Worm (Caenorhabditis elegans) whole organism, early embryonic: Measurements from ENCODE around the gene glb-31.

Experiments
- B0310.2 ChIP-seq: sonication (generic microtip); optimal IDR thresholded peaks from 2 replicates; lab custom pipeline; 2016; ENCODE audit warnings: mild to moderate bottlenecking, missing genetic modification characterization, missing compliant biosample characterization
- F13C5.2 ChIP-seq: sonication (generic microtip); optimal IDR thresholded peaks from 2 replicates; lab custom pipeline; 2017; ENCODE audit warnings: mild to moderate bottlenecking, missing genetic modification characterization, inconsistent platforms, missing compliant biosample characterization
- aly-1 ChIP-seq: sonication (generic microtip); optimal IDR thresholded peaks from 2 replicates; lab custom pipeline; 2016; ENCODE audit warnings: missing genetic modification characterization, missing compliant biosample characterization
- ama-1 ChIP-seq: fragments of 150-350 bp; optimal IDR thresholded peaks from 2 replicates; lab custom pipeline; 2014
- ceh-13 ChIP-seq: fragments of 200-800 bp; sonication (Bioruptor generic); optimal IDR thresholded peaks from 2 replicates; lab custom pipeline; 2018; ENCODE audit warnings: mild to moderate bottlenecking, missing genetic modification characterization, missing compliant biosample characterization
- ceh-36 ChIP-seq: sonication (generic microtip); optimal IDR thresholded peaks from 2 replicates; lab custom pipeline; 2016; ENCODE audit warnings: missing genetic modification characterization, inconsistent platforms, missing compliant biosample characterization
- ets-7 ChIP-seq: sonication (generic microtip); optimal IDR thresholded peaks from 2 replicates; lab custom pipeline; 2016; ENCODE audit warnings: missing genotype, missing genetic modification characterization, missing compliant biosample characterization
- flt-1 ChIP-seq: fragments of 200-800 bp; sonication (Bioruptor generic); IDR thresholded peaks from 2 replicates; pipeline ENCODE4 v1.3.6; 2022; ENCODE audit warnings: missing genetic modification characterization, missing compliant biosample characterization
- hmbx-1 ChIP-seq: sonication (generic microtip); optimal IDR thresholded peaks from 2 replicates; lab custom pipeline; 2016; ENCODE audit warnings: mild to moderate bottlenecking, missing genetic modification characterization, missing compliant biosample characterization
- hmg-4 ChIP-seq: fragments of 200-800 bp; sonication (Bioruptor generic); optimal IDR thresholded peaks from 2 replicates; lab custom pipeline; 2018; ENCODE audit warnings: mild to moderate bottlenecking, missing genetic modification characterization, missing compliant biosample characterization
- hnd-1 ChIP-seq: sonication (generic microtip); optimal IDR thresholded peaks from 2 replicates; lab custom pipeline; 2016; ENCODE audit warnings: missing genetic modification characterization, missing compliant biosample characterization
- pes-1 ChIP-seq: fragments of 200-800 bp; sonication (Bioruptor generic); IDR thresholded peaks from 2 replicates; pipeline ENCODE4 v1.3.6; 2022; ENCODE audit warnings: missing genetic modification reagents, missing genetic modification characterization, missing compliant biosample characterization
- scrt-1 ChIP-seq: fragments of 200-800 bp; sonication (Bioruptor generic); IDR thresholded peaks from 2 replicates; pipeline ENCODE4 v1.3.6; 2022; ENCODE audit warnings: missing genetic modification characterization, missing compliant biosample characterization
- sea-1 ChIP-seq: fragments of 200-800 bp; sonication (Bioruptor generic); conservative IDR thresholded peaks from 2 replicates; pipeline ENCODE4 v1.3.6; 2022; ENCODE audit warnings: missing genetic modification characterization, missing compliant biosample characterization
- tbx-11 ChIP-seq: fragments of 200-800 bp; sonication (Bioruptor generic); IDR thresholded peaks from 2 replicates; pipeline ENCODE4 v1.3.6; 2022; ENCODE audit warnings: missing genetic modification characterization, missing compliant biosample characterization
- tbx-37 ChIP-seq: fragments of 200-800 bp; sonication (Bioruptor generic); conservative IDR thresholded peaks from 2 replicates; pipeline ENCODE4 v1.3.6; 2022; ENCODE audit warnings: missing genetic modification reagents, missing genetic modification characterization, missing compliant biosample characterization
- tra-4 ChIP-seq: sonication (generic microtip); optimal IDR thresholded peaks from 2 replicates; lab custom pipeline; 2017; ENCODE audit warnings: missing genetic modification characterization, missing compliant biosample characterization

The glb-31 gene

ce11 chrII:1320412-1320811 lies 19.0 kb upstream of the glb-31 start:
- peak; percentile 81 for TF ChIP-seq hmg-4 (GFP tag; lab: Kevin White, UChicago)
- TF ChIP-seq hnd-1 (tag; lab: Kevin White, UChicago): peak; percentile 5
- TF ChIP-seq B0310.2 (tag; lab: Kevin White, UChicago): peak; percentile 52
- TF ChIP-seq hmbx-1 (tag; lab: Kevin White, UChicago): peak; percentile 42
- 0 out of 2 replicates have a peak, but pooled peaks have one; percentile 13 for TF ChIP-seq tbx-11 (GFP tag; lab: Robert Waterston, UW)
- peak; percentile 72 for TF ChIP-seq pes-1 (GFP tag; lab: Robert Waterston, UW)
- TF ChIP-seq aly-1: no peak
- TF ChIP-seq ceh-36 (tag; lab: Kevin White, UChicago): peak; percentile 49
- 0 out of 2 replicates have a peak, but pooled peaks have one; percentile 17 for TF ChIP-seq tbx-37 (GFP tag; lab: Robert Waterston, UW)
- peak; percentile 90 for TF ChIP-seq F13C5.2 (tag; lab: Kevin White, UChicago)
- TF ChIP-seq ceh-13 (GFP tag; lab: Kevin White, UChicago): peak; percentile 23
- TF ChIP-seq ama-1 (lab: Kevin White, UChicago): peak; percentile 77
- 0 out of 2 replicates have a peak, but pooled peaks have one; percentile 48 for TF ChIP-seq sea-1 (GFP tag; lab: Robert Waterston, UW)
- no peak for TF ChIP-seq scrt-1 (GFP tag; lab: Robert Waterston, UW)
- no peak for TF ChIP-seq ets-7
- peak; percentile 38 for TF ChIP-seq tra-4 (tag; lab: Kevin White, UChicago)
- TF ChIP-seq flt-1 (GFP tag; lab: Robert Waterston, UW): peak; percentile 64

ce11 chrII:1315245-1315644 lies 13.8 kb upstream of the glb-31 start:
- no peak for TF ChIP-seq ama-1 (lab: Kevin White, UChicago)
- TF ChIP-seq scrt-1 (GFP tag; lab: Robert Waterston, UW): no peak
- no peak for TF ChIP-seq tra-4 (tag; lab: Kevin White, UChicago)
- no peak for TF ChIP-seq ceh-13 (GFP tag; lab: Kevin White, UChicago)
- TF ChIP-seq tbx-11 (GFP tag; lab: Robert Waterston, UW): no peak
- TF ChIP-seq pes-1 (GFP tag; lab: Robert Waterston, UW): no peak
- no peak for TF ChIP-seq ceh-36 (tag; lab: Kevin White, UChicago)

ce11 chrII:1309892-1310516 lies 8.6 kb upstream of the glb-31 start, which contains the start of the genes alh-6 and fcho-1:
Gene alh-6, minus strand, starts transcription at chrII:1310133.
Gene fcho-1, plus strand, starts transcription at chrII:1310515.
- TF ChIP-seq hmg-4 (GFP tag; lab: Kevin White, UChicago): no peak
- TF ChIP-seq tbx-11 (GFP tag; lab: Robert Waterston, UW): no peak
- no peak for TF ChIP-seq hnd-1 (tag; lab: Kevin White, UChicago)
- no peak for TF ChIP-seq ceh-13 (GFP tag; lab: Kevin White, UChicago)

ce11 chrII:1306550-1306949 lies 5.1 kb upstream of the glb-31 start:
- TF ChIP-seq ama-1 (lab: Kevin White, UChicago) (no peak), F13C5.2 (tag; lab: Kevin White, UChicago) (no peak), aly-1 (no peak), ets-7 (no peak), tbx-37 (GFP tag; lab: Robert Waterston, UW) (no peak), flt-1 (GFP tag; lab: Robert Waterston, UW) (no peak)

ce11 chrII:1306036-1306435 lies 4.6 kb upstream of the glb-31 start, which contains the start of gene emc-2:
Gene emc-2, minus strand, starts transcription at chrII:1306136.
- TF ChIP-seq pes-1 (GFP tag; lab: Robert Waterston, UW): no peak
- TF ChIP-seq aly-1: no peak
- no peak for TF ChIP-seq sea-1 (GFP tag; lab: Robert Waterston, UW)
- no peak for TF ChIP-seq F13C5.2 (tag; lab: Kevin White, UChicago)
- no peak for TF ChIP-seq ets-7
- no peak for TF ChIP-seq tbx-37 (GFP tag; lab: Robert Waterston, UW)
- no peak for TF ChIP-seq ama-1 (lab: Kevin White, UChicago)

ce11 chrII:1298169-1298568 lies 3.3 kb downstream of the glb-31 start, which contains the start of gene Y57G7A.1:
Gene Y57G7A.1, plus strand, starts transcription at chrII:1298469.
- TF ChIP-seq tbx-11 (GFP tag; lab: Robert Waterston, UW) (no peak), ceh-36 (tag; lab: Kevin White, UChicago) (no peak), tra-4 (tag; lab: Kevin White, UChicago) (no peak), hnd-1 (tag; lab: Kevin White, UChicago) (no peak), aly-1 (no peak), F13C5.2 (tag; lab: Kevin White, UChicago) (no peak), pes-1 (GFP tag; lab: Robert Waterston, UW) (no peak), ama-1 (lab: Kevin White, UChicago) (no peak), flt-1 (GFP tag; lab: Robert Waterston, UW) (no peak), hmbx-1 (tag; lab: Kevin White, UChicago) (no peak), ets-7 (no peak), sea-1 (GFP tag; lab: Robert Waterston, UW) (no peak), scrt-1 (GFP tag; lab: Robert Waterston, UW) (no peak)

ce11 chrII:1297697-1298093 lies 3.8 kb downstream of the glb-31 start:
- TF ChIP-seq sea-1 (GFP tag; lab: Robert Waterston, UW) (no peak), ceh-36 (tag; lab: Kevin White, UChicago) (no peak), ets-7 (no peak), tbx-37 (GFP tag; lab: Robert Waterston, UW) (no peak), ceh-13 (GFP tag; lab: Kevin White, UChicago) (no peak), scrt-1 (GFP tag; lab: Robert Waterston, UW) (no peak), tbx-11 (GFP tag; lab: Robert Waterston, UW) (no peak), F13C5.2 (tag; lab: Kevin White, UChicago) (no peak), flt-1 (GFP tag; lab: Robert Waterston, UW) (no peak), ama-1 (lab: Kevin White, UChicago) (no peak), pes-1 (GFP tag; lab: Robert Waterston, UW) (no peak)
